Worm (Caenorhabditis elegans) whole organism, young adult: Measurements from ENCODE around the gene srw-97.

Experiments used
- D2030.7 ChIP-seq: fragments of 200-800 bp; sonication (Bioruptor generic); IDR thresholded peaks from 2 replicates; pipeline ENCODE4 v1.3.6; 2022; ENCODE audit warnings: missing genetic modification reagents, missing genetic modification characterization, missing compliant biosample characterization
- F23B12.7 ChIP-seq: sonication (generic microtip); optimal IDR thresholded peaks from 2 replicates; lab custom pipeline; 2017; ENCODE audit warnings: missing genetic modification characterization, mild to moderate bottlenecking, missing compliant biosample characterization, antibody characterized with exemption, moderate library complexity; ENCODE audit not compliant: insufficient read depth
- F57A8.1 ChIP-seq: fragments of 200-800 bp; sonication (Bioruptor generic); optimal IDR thresholded peaks from 2 replicates; lab custom pipeline; 2018; ENCODE audit warnings: mild to moderate bottlenecking, missing genetic modification characterization, moderate library complexity, missing compliant biosample characterization
- attf-3 ChIP-seq: fragments of 200-800 bp; sonication (Bioruptor generic); conservative IDR thresholded peaks from 2 replicates; pipeline ENCODE4 v1.3.6; 2022; ENCODE audit warnings: missing genetic modification reagents, missing genetic modification characterization, missing compliant biosample characterization
- ceh-79 ChIP-seq: sonication (generic microtip); optimal IDR thresholded peaks from 2 replicates; lab custom pipeline; 2017; ENCODE audit warnings: mild to moderate bottlenecking, missing genetic modification characterization, missing compliant biosample characterization
- ets-4 ChIP-seq: fragments of 200-800 bp; sonication (Bioruptor generic); optimal IDR thresholded peaks from 2 replicates; lab custom pipeline; 2018; ENCODE audit warnings: mild to moderate bottlenecking, missing genetic modification characterization, missing compliant biosample characterization
- hmg-1.2 ChIP-seq: fragments of 200-800 bp; sonication (Bioruptor generic); IDR thresholded peaks from 2 replicates; pipeline ENCODE4 v1.3.6; 2022; ENCODE audit warnings: missing genetic modification reagents, missing genetic modification characterization, missing compliant biosample characterization
- sea-2 ChIP-seq: fragments of 200-800 bp; sonication (Bioruptor generic); IDR thresholded peaks from 2 replicates; pipeline ENCODE4 v1.3.6; 2022; ENCODE audit warnings: missing genetic modification characterization, missing compliant biosample characterization
- tbx-9 ChIP-seq: sonication (generic microtip); optimal IDR thresholded peaks from 2 replicates; lab custom pipeline; 2016; ENCODE audit warnings: borderline replicate concordance, missing genetic modification characterization, inconsistent platforms, missing compliant biosample characterization
- ztf-18 ChIP-seq: sonication (generic microtip); optimal IDR thresholded peaks from 2 replicates; lab custom pipeline; 2016; ENCODE audit warnings: missing genotype, mild to moderate bottlenecking, missing genetic modification characterization, missing compliant biosample characterization

ce11 chrII:1672673-1673072 is 3.9 kb upstream of the srw-97 start:
- TF ChIP-seq ceh-79 (tag; lab: Kevin White, UChicago) = no peak
- TF ChIP-seq sea-2 = no peak
- no peak for TF ChIP-seq tbx-9 (tag; lab: Kevin White, UChicago)
- no peak for TF ChIP-seq ets-4 (GFP tag; lab: Kevin White, UChicago)
- TF ChIP-seq hmg-1.2 (GFP tag; lab: Robert Waterston, UW) = no peak
- no peak for TF ChIP-seq attf-3 (GFP tag; lab: Robert Waterston, UW)
- TF ChIP-seq F23B12.7 (tag; lab: Kevin White, UChicago) = no peak
- no peak for TF ChIP-seq D2030.7
- TF ChIP-seq ztf-18 (tag; lab: Kevin White, UChicago) = no peak
- TF ChIP-seq F57A8.1 (GFP tag; lab: Kevin White, UChicago) = no peak
